Fruit fly (Drosophila melanogaster): Measurements from ENCODE around the gene Obp83a.
A peak's percentile ranks its signal among the peaks of the same experiment; 100 is the strongest.

Gene Obp83a

DNA sequence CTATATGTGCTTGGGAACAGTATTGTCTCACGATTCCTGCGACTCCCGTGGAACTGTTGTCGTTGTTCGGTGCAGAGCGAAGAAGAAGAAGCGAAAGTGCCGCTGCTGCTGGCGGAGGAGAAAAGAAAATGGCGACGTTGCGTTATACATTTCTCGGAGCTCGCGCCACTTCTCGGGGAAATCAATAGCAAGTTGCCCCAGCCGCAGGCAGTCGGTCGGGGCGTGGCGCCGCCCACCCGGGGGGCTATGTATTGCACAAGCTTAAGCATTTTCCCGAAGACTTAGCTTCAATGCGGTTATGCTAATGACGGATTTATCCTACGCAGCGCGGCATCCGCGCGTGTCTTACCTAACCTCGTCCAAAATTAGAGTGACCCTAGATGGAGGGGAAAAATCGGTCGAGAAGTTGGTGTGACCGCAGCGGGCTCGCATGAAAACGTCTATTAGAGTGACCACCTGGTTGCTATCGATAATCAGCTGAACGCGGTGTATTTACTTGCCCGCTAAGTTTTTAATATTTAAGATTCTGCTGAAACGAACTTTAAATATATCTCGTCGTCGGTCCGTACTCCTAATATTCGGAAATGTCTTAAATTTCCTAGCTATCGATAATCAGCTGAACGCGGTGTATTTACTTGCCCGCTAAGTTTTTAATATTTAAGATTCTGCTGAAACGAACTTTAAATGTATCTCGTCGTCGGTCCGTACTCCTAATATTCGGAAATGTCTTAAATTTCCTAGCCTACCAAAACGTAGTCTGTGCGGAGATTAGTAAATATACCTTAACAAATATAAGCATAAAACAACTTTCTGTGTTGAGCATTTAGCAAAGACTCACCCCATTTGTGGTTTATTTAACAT, 33.4 kb upstream of the Obp83a start, which contains the start of gene Rm62 (continued):
- TF ChIP-seq so (GFP tag; IDR thresholded peaks at IDR 0.05): 0 out of 3 replicates have a peak, but pooled peaks have one; percentile 33
- peak; percentile 90 for TF ChIP-seq CG9797 (GFP tag; optimal IDR thresholded peaks at IDR 0.05)
- TF ChIP-seq CG12769 (tag; optimal IDR thresholded peaks at IDR 0.05): peak; percentile 54
- peak; percentile 90 for TF ChIP-seq Med (GFP tag)
- TF ChIP-seq Hmr (GFP tag; optimal IDR thresholded peaks at IDR 0.05): peak; percentile 32
- TF ChIP-seq corto (GFP tag; optimal IDR thresholded peaks at IDR 0.05): no peak
- peak; percentile 18 for TF ChIP-seq CG7839 (tag; optimal IDR thresholded peaks at IDR 0.05)
- TF ChIP-seq CG6175 (GFP tag; IDR thresholded peaks at IDR 0.05): peak; percentile 30; the same call in 1 of the 3 replicates
- peak in 1 of 2 experiments; percentile 21 for TF ChIP-seq Eip74EF (GFP tag; optimal IDR thresholded peaks at IDR 0.05)
- no peak for TF ChIP-seq Doc3 (GFP tag; IDR thresholded peaks at IDR 0.05; ENCODE audit: partially characterized antibody)
- TF ChIP-seq CG32532 (GFP tag; IDR thresholded peaks at IDR 0.05): 0 out of 2 replicates have a peak, but pooled peaks have one; percentile 19
- TF ChIP-seq HHEX (GFP tag; optimal IDR thresholded peaks at IDR 0.05): peak; percentile 37
- peak; percentile 62; the same call in 1 of the 2 replicates for TF ChIP-seq NFAT (GFP tag; IDR thresholded peaks at IDR 0.05)
- TF ChIP-seq CG18262 (tag; optimal IDR thresholded peaks at IDR 0.05): peak; percentile 20
- peak; percentile 18 for TF ChIP-seq CG10267 (tag; optimal IDR thresholded peaks at IDR 0.05)
- TF ChIP-seq CG17912 (GFP tag; optimal IDR thresholded peaks at IDR 0.05): peak; percentile 31
- no peak for TF ChIP-seq CG2129 (GFP tag; IDR thresholded peaks at IDR 0.05; ENCODE audit: partially characterized antibody)
- TF ChIP-seq ERR (GFP tag; optimal IDR thresholded peaks at IDR 0.05): no peak
- no peak for TF ChIP-seq Meics (GFP tag; optimal IDR thresholded peaks at IDR 0.05)
- peak; percentile 28 for TF ChIP-seq unpg (GFP tag; optimal IDR thresholded peaks at IDR 0.05)
- TF ChIP-seq Ssrp (tag; optimal IDR thresholded peaks at IDR 0.05): peak; percentile 51
- TF ChIP-seq CG13296 (GFP tag; optimal IDR thresholded peaks at IDR 0.05): peak; percentile 4
- peak; percentile 13 for TF ChIP-seq CG4617 (GFP tag; optimal IDR thresholded peaks at IDR 0.05; ENCODE audit: borderline replicate concordance)
- TF ChIP-seq CG8089 (GFP tag; optimal IDR thresholded peaks at IDR 0.05): no peak
- no peak for TF ChIP-seq Hey (tag; optimal IDR thresholded peaks at IDR 0.05)
- TF ChIP-seq CG3838 (GFP tag; optimal IDR thresholded peaks at IDR 0.05): no peak
- TF ChIP-seq CG32772 (GFP tag; IDR thresholded peaks at IDR 0.05): no peak
- no peak for TF ChIP-seq CG6765 (GFP tag; optimal IDR thresholded peaks at IDR 0.05)
- TF ChIP-seq CG10431 (GFP tag; optimal IDR thresholded peaks at IDR 0.05): peak; percentile 40
- TF ChIP-seq fd64A (GFP tag; optimal IDR thresholded peaks at IDR 0.05): peak; percentile 39
- 0 out of 2 replicates have a peak, but pooled peaks have one; percentile 16 for TF ChIP-seq MBD-R2 (GFP tag; IDR thresholded peaks at IDR 0.05)
- peak; percentile 3 for TF ChIP-seq Asciz (GFP tag; optimal IDR thresholded peaks at IDR 0.05)
- TF ChIP-seq CG17361 (GFP tag; IDR thresholded peaks at IDR 0.05): no peak
- TF ChIP-seq CG10979 (tag; optimal IDR thresholded peaks at IDR 0.05): peak; percentile 6
- 0 out of 2 replicates have a peak, but pooled peaks have one; percentile 42 for TF ChIP-seq CG17328 (GFP tag; IDR thresholded peaks at IDR 0.05)
- TF ChIP-seq nerfin-1 (tag; optimal IDR thresholded peaks at IDR 0.05): peak; percentile 3
- TF ChIP-seq CG14860 (GFP tag; IDR thresholded peaks at IDR 0.05; ENCODE audit: partially characterized antibody): peak; percentile 17; the same call in 1 of the 3 replicates
- peak; percentile 13 for TF ChIP-seq NfI (GFP tag; optimal IDR thresholded peaks at IDR 0.05)
- peak; percentile 92 for TF ChIP-seq phol (tag; optimal IDR thresholded peaks at IDR 0.05)
- TF ChIP-seq CG33557 (GFP tag; optimal IDR thresholded peaks at IDR 0.05): peak; percentile 46
- peak; percentile 26; the same call in 1 of the 2 replicates for TF ChIP-seq Drgx (GFP tag; IDR thresholded peaks at IDR 0.05)
- no peak for TF ChIP-seq al (GFP tag; IDR thresholded peaks at IDR 0.05)
- TF ChIP-seq grau (tag; optimal IDR thresholded peaks at IDR 0.05): peak; percentile 15
- TF ChIP-seq CG15601 (tag; optimal IDR thresholded peaks at IDR 0.05): peak; percentile 5
- TF ChIP-seq dpn (GFP tag; optimal IDR thresholded peaks at IDR 0.05): no peak
- peak; percentile 43 for TF ChIP-seq wek (GFP tag; optimal IDR thresholded peaks at IDR 0.05)
- TF ChIP-seq Adf1 (GFP tag; IDR thresholded peaks at IDR 0.05): peak; percentile 62

Data from whole organism, embryonic.